Fruit fly (Drosophila melanogaster): ENCODE measurements around the gene SelR.

Gene SelR

DNA sequence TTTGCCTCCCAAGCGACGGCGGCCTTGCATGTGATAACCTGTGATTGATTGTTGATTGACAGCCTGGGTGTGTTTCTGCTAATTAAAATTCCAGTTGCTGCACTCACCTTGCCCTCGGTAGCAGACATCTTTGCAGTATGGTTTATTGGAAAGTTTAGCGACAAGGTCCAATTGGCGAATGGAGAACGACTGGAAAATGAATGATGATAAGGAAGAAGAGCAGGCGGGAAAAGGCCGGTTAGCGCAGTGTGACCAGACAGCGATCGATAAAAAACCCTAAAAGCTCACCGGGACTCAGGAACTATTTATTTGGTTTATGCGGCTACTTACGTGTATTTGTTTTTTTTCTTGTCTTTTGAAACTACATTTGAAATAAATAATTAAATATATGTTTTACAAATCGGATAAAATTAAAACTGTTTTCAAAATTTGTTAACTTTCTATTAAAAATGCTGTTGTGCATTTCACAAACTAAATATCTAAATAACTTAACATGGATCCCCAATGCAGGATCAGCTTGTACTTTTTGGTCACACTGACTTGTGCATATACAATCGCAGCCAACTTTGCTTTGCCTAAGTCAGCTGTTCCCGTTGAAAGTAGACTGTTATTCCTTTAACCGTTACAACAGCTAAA is 3.8 kb upstream of the SelR start, which contains the start of gene Fdh (continued):
- no peak for TF ChIP-seq CG14050 (GFP tag; IDR thresholded peaks at IDR 0.05)
- no peak for TF ChIP-seq Oaz (GFP tag; IDR thresholded peaks at IDR 0.05)
- no peak for TF ChIP-seq Atf-2 (GFP tag; optimal IDR thresholded peaks at IDR 0.05)
- peak; percentile 70 for TF ChIP-seq Sin3A (optimal IDR thresholded peaks at IDR 0.05)
- peak; percentile 76 for TF ChIP-seq CG31441 (GFP tag; IDR thresholded peaks at IDR 0.05)
- peak; percentile 19 for TF ChIP-seq vfl (GFP tag; optimal IDR thresholded peaks at IDR 0.05)
- peak; percentile 61 for TF ChIP-seq CG13296 (GFP tag; optimal IDR thresholded peaks at IDR 0.05)
- no peak for TF ChIP-seq Bteb2 (GFP tag; optimal IDR thresholded peaks at IDR 0.05)
- peak; percentile 72 for TF ChIP-seq CG12659 (GFP tag; optimal IDR thresholded peaks at IDR 0.05)
- TF ChIP-seq bowl (GFP tag; IDR thresholded peaks at IDR 0.05): 0 out of 2 replicates have a peak, but pooled peaks have one; percentile 16
- peak; percentile 60 for TF ChIP-seq CG17328 (GFP tag; IDR thresholded peaks at IDR 0.05)
- TF ChIP-seq ems (GFP tag; optimal IDR thresholded peaks at IDR 0.05): peak; percentile 21
- TF ChIP-seq CG32767 (GFP tag; IDR thresholded peaks at IDR 0.05): 0 out of 2 replicates have a peak, but pooled peaks have one; percentile 14
- peak; percentile 51 for TF ChIP-seq nom (GFP tag; optimal IDR thresholded peaks at IDR 0.05)
- TF ChIP-seq CG9932 (GFP tag; IDR thresholded peaks at IDR 0.05): no peak; the same call in 1 of the 2 replicates
- peak; percentile 69 for TF ChIP-seq Fer3 (tag; optimal IDR thresholded peaks at IDR 0.05)
- TF ChIP-seq mirr (GFP tag; optimal IDR thresholded peaks at IDR 0.05): no peak
- peak; percentile 3 for TF ChIP-seq D (optimal IDR thresholded peaks at IDR 0.05)
- TF ChIP-seq D (GFP tag; optimal IDR thresholded peaks at IDR 0.05): no peak
- TF ChIP-seq NfI (GFP tag; optimal IDR thresholded peaks at IDR 0.05): peak; percentile 68
- peak; percentile 80 for TF ChIP-seq CG2712 (tag; optimal IDR thresholded peaks at IDR 0.05)
- TF ChIP-seq Opbp (GFP tag; IDR thresholded peaks at IDR 0.05; ENCODE audit: partially characterized antibody): peak; percentile 96
- no peak for TF ChIP-seq Scr (GFP tag; IDR thresholded peaks at IDR 0.05; ENCODE audit: partially characterized antibody)
- TF ChIP-seq CG1603 (tag; optimal IDR thresholded peaks at IDR 0.05): peak; percentile 42
- peak; percentile 39 for TF ChIP-seq CG10366 (GFP tag; IDR thresholded peaks at IDR 0.05)
- no peak for TF ChIP-seq CG31224 (GFP tag; IDR thresholded peaks at IDR 0.05)
- TF ChIP-seq CG17186 (GFP tag; optimal IDR thresholded peaks at IDR 0.05): peak; percentile 48
- TF ChIP-seq pnt (GFP tag; optimal IDR thresholded peaks at IDR 0.05): no peak
- no peak for TF ChIP-seq CG4282 (GFP tag; optimal IDR thresholded peaks at IDR 0.05)
- TF ChIP-seq CG18262 (tag; optimal IDR thresholded peaks at IDR 0.05): peak; percentile 74
- no peak for TF ChIP-seq NK7.1 (GFP tag; optimal IDR thresholded peaks at IDR 0.05)
- TF ChIP-seq CG15696 (tag; optimal IDR thresholded peaks at IDR 0.05): peak; percentile 73
- TF ChIP-seq abd-A (tag; optimal IDR thresholded peaks at IDR 0.05): no peak
- TF ChIP-seq slbo (GFP tag; IDR thresholded peaks at IDR 0.05): no peak
- 0 out of 3 replicates have a peak, but pooled peaks have one; percentile 22 for TF ChIP-seq knrl (GFP tag; IDR thresholded peaks at IDR 0.05; ENCODE audit: partially characterized antibody)
- no peak for TF ChIP-seq dimm (GFP tag; IDR thresholded peaks at IDR 0.05)
- TF ChIP-seq CG15073 (GFP tag; optimal IDR thresholded peaks at IDR 0.05): no peak
- TF ChIP-seq bcd (GFP tag; optimal IDR thresholded peaks at IDR 0.05): peak; percentile 50
- peak; percentile 28 for TF ChIP-seq CG11723 (GFP tag; optimal IDR thresholded peaks at IDR 0.05)
- peak; percentile 75 for TF ChIP-seq CG17829 (tag; optimal IDR thresholded peaks at IDR 0.05)
- TF ChIP-seq pum (GFP tag; optimal IDR thresholded peaks at IDR 0.05): no peak
- TF ChIP-seq CG30431 (GFP tag; optimal IDR thresholded peaks at IDR 0.05): no peak
- TF ChIP-seq CG33557 (GFP tag; optimal IDR thresholded peaks at IDR 0.05): peak; percentile 76
- peak; percentile 68 for TF ChIP-seq nerfin-1 (tag; optimal IDR thresholded peaks at IDR 0.05)
- TF ChIP-seq dmrt11E (tag; optimal IDR thresholded peaks at IDR 0.05): peak; percentile 79
- 0 out of 2 replicates have a peak, but pooled peaks have one; percentile 35 for TF ChIP-seq chm (GFP tag; IDR thresholded peaks at IDR 0.05)
- TF ChIP-seq MTF-1 (GFP tag; optimal IDR thresholded peaks at IDR 0.05; ENCODE audit: borderline replicate concordance): peak; percentile 30
- TF ChIP-seq Rfx (GFP tag; IDR thresholded peaks at IDR 0.05): peak; percentile 36; the same call in 1 of the 2 replicates
- TF ChIP-seq CG13287 (GFP tag; IDR thresholded peaks at IDR 0.05; ENCODE audit: partially characterized antibody): peak; percentile 13; the same call in 1 of the 2 replicates
- TF ChIP-seq CG7372 (GFP tag; IDR thresholded peaks at IDR 0.05): no peak

All from whole organism, embryonic.